Fruit fly (Drosophila melanogaster): Measurements from ENCODE around the gene Noc2.

The Noc2 gene

DNA sequence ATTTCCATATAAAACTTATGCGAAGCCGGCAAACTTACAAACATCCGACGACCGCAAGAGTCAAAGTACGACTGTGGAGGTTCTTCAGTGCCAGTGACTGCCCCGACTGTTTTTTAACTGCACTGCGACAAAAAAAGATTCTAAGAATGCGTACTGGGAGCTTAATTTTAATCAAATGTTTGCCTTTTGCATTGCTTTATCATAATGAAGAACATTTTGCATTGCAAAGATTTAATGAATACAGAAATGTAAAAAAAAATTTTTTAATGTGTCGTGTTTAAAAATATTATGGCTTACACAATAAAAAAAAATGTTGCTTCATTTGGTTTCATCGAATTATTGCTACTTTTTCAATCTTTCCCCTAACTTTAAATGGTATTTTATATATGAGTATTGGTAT lies 33.7 kb downstream of the Noc2 start (continued):
- TF ChIP-seq dsx (GFP tag; optimal IDR thresholded peaks at IDR 0.05; ENCODE audit: poor library complexity, severe bottlenecking), result no peak
- peak; percentile 5 for TF ChIP-seq Ets21C (GFP tag; optimal IDR thresholded peaks at IDR 0.05)
- peak; percentile 34 for TF ChIP-seq OdsH (GFP tag; optimal IDR thresholded peaks at IDR 0.05)
- peak; percentile 27 for TF ChIP-seq topi (GFP tag; optimal IDR thresholded peaks at IDR 0.05)
- peak; percentile 52 for TF ChIP-seq Hr4 (GFP tag; optimal IDR thresholded peaks at IDR 0.05)
- TF ChIP-seq Eip93F (GFP tag; optimal IDR thresholded peaks at IDR 0.05), result no peak
- peak; percentile 29 for TF ChIP-seq Smox (GFP tag; optimal IDR thresholded peaks at IDR 0.05)
- peak; percentile 23 for TF ChIP-seq CG4318 (GFP tag; optimal IDR thresholded peaks at IDR 0.05)
- TF ChIP-seq Blimp-1 (GFP tag; optimal IDR thresholded peaks at IDR 0.05), result no peak
- peak; percentile 16 for TF ChIP-seq Met (GFP tag; optimal IDR thresholded peaks at IDR 0.05)
- TF ChIP-seq Lpt (GFP tag; optimal IDR thresholded peaks at IDR 0.05), result peak; percentile 28
- TF ChIP-seq svp (GFP tag), result peak; percentile 71

DNA sequence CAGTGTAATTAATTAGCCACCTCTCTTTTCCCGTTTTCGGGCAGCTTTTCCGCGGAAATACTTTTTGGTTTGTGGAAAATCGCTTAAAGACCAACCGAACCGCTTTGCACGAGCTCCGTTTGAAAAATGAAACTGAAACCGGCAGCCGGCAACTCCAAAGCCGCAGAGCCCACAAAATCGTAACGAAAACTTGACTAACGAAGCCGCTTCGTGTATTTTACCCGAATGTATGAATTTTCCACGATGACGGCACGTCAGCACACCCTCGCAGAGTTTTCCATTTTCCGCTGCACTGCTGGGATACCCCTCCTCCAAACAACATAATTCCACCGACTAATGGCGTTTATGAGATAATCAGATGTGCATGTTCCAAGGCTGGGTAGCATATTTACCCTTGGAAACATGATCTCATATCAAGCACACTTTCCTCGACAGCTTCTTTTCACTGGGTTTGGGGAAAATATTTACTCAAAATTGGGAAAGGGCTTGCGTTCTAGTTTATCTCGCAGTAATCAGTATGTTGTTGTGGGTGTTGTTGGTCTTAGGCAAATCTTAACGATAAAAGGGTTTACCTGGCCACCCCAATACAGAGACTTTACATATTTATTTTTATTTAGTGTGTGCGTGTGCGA lies 35.3 kb downstream of the Noc2 start, which contains the start of gene Ret:
TSS of gene Ret (minus strand) at position 130 of the 632 bp plus-strand sequence.
- TF ChIP-seq CG15336 (GFP tag; IDR thresholded peaks at IDR 0.05), result 0 out of 2 replicates have a peak, but pooled peaks have one; percentile 18
- no peak for TF ChIP-seq topi (GFP tag; optimal IDR thresholded peaks at IDR 0.05)
- TF ChIP-seq CG6808 (GFP tag; optimal IDR thresholded peaks at IDR 0.05), result no peak
- no peak for TF ChIP-seq CG8319 (GFP tag; optimal IDR thresholded peaks at IDR 0.05)
- TF ChIP-seq Hr38 (GFP tag; optimal IDR thresholded peaks at IDR 0.05), result no peak
- TF ChIP-seq esn (GFP tag; optimal IDR thresholded peaks at IDR 0.05), result no peak
- TF ChIP-seq CG6792 (GFP tag; optimal IDR thresholded peaks at IDR 0.05), result no peak
- TF ChIP-seq Sox102F (GFP tag; optimal IDR thresholded peaks at IDR 0.05), result no peak
- TF ChIP-seq Eip75B (GFP tag; optimal IDR thresholded peaks at IDR 0.05), result no peak
- TF ChIP-seq fkh (GFP tag; optimal IDR thresholded peaks at IDR 0.05), result peak; percentile 68
- TF ChIP-seq CG1621 (tag; optimal IDR thresholded peaks at IDR 0.05), result no peak
- peak; percentile 14 for TF ChIP-seq CG6276 (GFP tag; optimal IDR thresholded peaks at IDR 0.05)
- TF ChIP-seq CG16779 (tag; optimal IDR thresholded peaks at IDR 0.05), result no peak
- no peak for TF ChIP-seq CG3032 (tag; optimal IDR thresholded peaks at IDR 0.05)
- TF ChIP-seq CG4318 (GFP tag; optimal IDR thresholded peaks at IDR 0.05), result no peak
- no peak for TF ChIP-seq Met (GFP tag; optimal IDR thresholded peaks at IDR 0.05)
- TF ChIP-seq acj6 (GFP tag; optimal IDR thresholded peaks at IDR 0.05), result no peak
- no peak for TF ChIP-seq Eip93F (GFP tag; optimal IDR thresholded peaks at IDR 0.05)
- TF ChIP-seq Smox (GFP tag; optimal IDR thresholded peaks at IDR 0.05), result no peak
- TF ChIP-seq fd85E (GFP tag; optimal IDR thresholded peaks at IDR 0.05), result no peak
- 0 out of 3 replicates have a peak, but pooled peaks have one; percentile 31 for TF ChIP-seq CG8119 (GFP tag; IDR thresholded peaks at IDR 0.05)
- no peak for TF ChIP-seq Gug (GFP tag; IDR thresholded peaks at IDR 0.05)

DNA sequence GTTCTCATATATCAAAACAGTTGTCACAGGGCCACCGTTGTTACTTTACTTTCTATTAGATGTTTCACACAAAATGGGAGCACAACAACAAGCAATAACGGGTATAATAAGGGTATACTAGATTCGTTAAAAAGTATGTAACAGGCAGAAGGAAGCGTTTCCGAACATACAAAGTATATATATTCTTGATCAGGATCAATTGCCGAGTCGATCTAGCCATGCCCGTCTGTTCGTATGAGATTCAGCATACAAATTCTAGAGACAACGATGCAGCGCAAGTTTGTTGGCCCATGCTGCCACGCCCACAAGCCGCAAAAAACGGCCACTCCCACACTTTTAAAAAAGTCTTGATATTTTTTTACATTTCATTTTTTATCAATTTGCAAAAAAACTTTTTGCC lies 36.8 kb downstream of the Noc2 start, which contains the start of gene CG31624:
TSS of gene CG31624 (minus strand) at position 101 of the 400 bp plus-strand sequence.
- TF ChIP-seq Eip93F (GFP tag; optimal IDR thresholded peaks at IDR 0.05), result no peak
- TF ChIP-seq Hr4 (GFP tag; optimal IDR thresholded peaks at IDR 0.05), result no peak
- no peak for TF ChIP-seq net (GFP tag; optimal IDR thresholded peaks at IDR 0.05)
- no peak for TF ChIP-seq CG7368 (GFP tag; optimal IDR thresholded peaks at IDR 0.05)
- no peak for TF ChIP-seq CG1621 (tag; optimal IDR thresholded peaks at IDR 0.05)
- TF ChIP-seq CG16779 (tag; optimal IDR thresholded peaks at IDR 0.05), result no peak

DNA sequence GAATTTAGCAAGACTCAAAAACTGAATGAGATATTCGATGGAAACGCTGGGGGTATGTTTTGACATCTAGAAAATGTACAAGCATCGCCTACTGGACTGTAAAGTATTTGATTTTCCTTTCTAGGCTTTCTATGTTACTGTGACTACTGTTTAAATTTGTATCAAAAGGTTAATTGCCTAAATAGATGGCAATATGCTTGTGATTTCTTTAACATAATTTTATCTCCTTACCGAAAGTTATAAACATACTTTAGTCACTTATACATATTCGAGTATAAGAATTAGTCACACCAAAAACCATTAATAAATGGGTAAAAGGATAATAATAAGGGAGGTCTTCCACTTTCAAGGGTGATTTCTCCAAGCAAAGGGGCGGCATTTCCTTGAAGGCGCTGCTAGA lies 39.3 kb downstream of the Noc2 start, which contains the start of gene CG31988:
TSS of gene CG31988 (minus strand) at position 101 of the 400 bp plus-strand sequence.
- no peak for TF ChIP-seq Blimp-1 (GFP tag; optimal IDR thresholded peaks at IDR 0.05)

DNA sequence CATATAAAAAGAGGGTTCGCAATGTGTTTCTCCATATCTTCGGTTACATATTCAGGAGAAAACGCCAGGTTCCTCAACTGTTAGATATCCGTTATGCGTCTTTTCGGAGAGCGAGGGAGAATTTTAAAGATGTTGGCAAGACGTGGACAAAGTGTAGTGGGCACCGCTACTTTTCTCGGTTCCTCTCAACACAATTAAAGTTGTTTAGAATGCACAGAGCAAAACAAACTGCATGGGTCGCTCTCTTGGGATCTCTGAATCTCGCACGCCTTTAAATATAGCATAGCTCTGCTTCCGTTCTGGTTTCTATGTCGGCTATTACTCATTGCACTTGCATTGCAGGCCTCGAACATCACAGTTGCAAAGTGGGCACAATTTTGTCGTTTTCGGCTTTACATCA lies 42.8 kb downstream of the Noc2 start, which contains the start of gene clumsy:
TSS of gene clumsy (plus strand) at position 301 of the 400 bp plus-strand sequence.
- TF ChIP-seq Eip75B (GFP tag; optimal IDR thresholded peaks at IDR 0.05) (no peak), dac (GFP tag; optimal IDR thresholded peaks at IDR 0.05) (no peak), CG3032 (tag; optimal IDR thresholded peaks at IDR 0.05) (no peak), CG6163 (GFP tag; IDR thresholded peaks at IDR 0.05) (no peak), CG31627 (GFP tag; optimal IDR thresholded peaks at IDR 0.05) (no peak), CG8319 (GFP tag; optimal IDR thresholded peaks at IDR 0.05) (no peak), CG8119 (GFP tag; IDR thresholded peaks at IDR 0.05) (no peak), acj6 (GFP tag; optimal IDR thresholded peaks at IDR 0.05) (no peak), salr (GFP tag; optimal IDR thresholded peaks at IDR 0.05) (no peak), Hr39 (GFP tag; optimal IDR thresholded peaks at IDR 0.05) (no peak), Smox (GFP tag; optimal IDR thresholded peaks at IDR 0.05) (no peak), CG3919 (GFP tag; optimal IDR thresholded peaks at IDR 0.05) (no peak), spab (GFP tag; optimal IDR thresholded peaks at IDR 0.05) (no peak)

Measured in whole organism, prepupa.